Worm (Caenorhabditis elegans) whole organism, mixed stage, embryonic: ENCODE results near the gene mat-3.

Source experiments
- M03D4.4 ChIP-seq: sonication (generic microtip); optimal IDR thresholded peaks from 2 replicates; lab custom pipeline; 2017; ENCODE audit warnings: mild to moderate bottlenecking, missing genetic modification characterization, missing compliant biosample characterization
- bed-3 ChIP-seq: fragments of 200-800 bp; sonication (Bioruptor generic); optimal IDR thresholded peaks from 3 replicates; lab custom pipeline; 2018; ENCODE audit warnings: mild to moderate bottlenecking, missing genetic modification characterization, moderate library complexity, missing compliant biosample characterization
- blmp-1 ChIP-seq: fragments of 150-350 bp; optimal IDR thresholded peaks from 2 replicates; lab custom pipeline; 2014; ENCODE audit warnings: missing biosample characterization, missing genetic modification characterization
- ceh-43 ChIP-seq: fragments of 200-800 bp; sonication (Bioruptor generic); optimal IDR thresholded peaks from 2 replicates; lab custom pipeline; 2018; ENCODE audit warnings: mild to moderate bottlenecking, missing genetic modification characterization, moderate library complexity, missing compliant biosample characterization
- ceh-83 ChIP-seq: fragments of 200-800 bp; sonication (Bioruptor generic); optimal IDR thresholded peaks from 2 replicates; lab custom pipeline; 2018; ENCODE audit warnings: mild to moderate bottlenecking, missing genetic modification characterization, missing compliant biosample characterization
- ces-1 ChIP-seq: fragments of 150-350 bp; optimal IDR thresholded peaks from 2 replicates; lab custom pipeline; 2014; ENCODE audit warnings: missing biosample characterization, missing genetic modification reagents, missing genetic modification characterization
- cnd-1 ChIP-seq: fragments of 200-800 bp; sonication (Bioruptor generic); optimal IDR thresholded peaks from 2 replicates; lab custom pipeline; 2018; ENCODE audit warnings: mild to moderate bottlenecking, missing genetic modification characterization, missing compliant biosample characterization
- drap-1 ChIP-seq: fragments of 200-800 bp; sonication (Bioruptor generic); optimal IDR thresholded peaks from 3 replicates; lab custom pipeline; 2018; ENCODE audit warnings: mild to moderate bottlenecking, missing genetic modification characterization, missing compliant biosample characterization
- elt-1 ChIP-seq: sonication (generic microtip); optimal IDR thresholded peaks from 2 replicates; lab custom pipeline; 2017; ENCODE audit warnings: missing genetic modification characterization, mild to moderate bottlenecking, missing compliant biosample characterization, antibody characterized with exemption, moderate library complexity, borderline replicate concordance; ENCODE audit not compliant: insufficient read depth
- elt-3 ChIP-seq: fragments of 150-350 bp; optimal IDR thresholded peaks from 2 replicates; lab custom pipeline; 2014; ENCODE audit warnings: missing biosample characterization, missing genetic modification characterization
- flh-1 ChIP-seq: fragments of 200-800 bp; sonication (Bioruptor generic); optimal IDR thresholded peaks from 2 replicates; lab custom pipeline; 2018; ENCODE audit warnings: mild to moderate bottlenecking, missing genetic modification characterization, moderate library complexity, missing compliant biosample characterization
- ham-2 ChIP-seq: fragments of 200-800 bp; sonication (Bioruptor generic); optimal IDR thresholded peaks from 2 replicates; lab custom pipeline; 2018; ENCODE audit warnings: mild to moderate bottlenecking, missing genetic modification characterization, missing compliant biosample characterization
- hlh-1 ChIP-seq: fragments of 150-350 bp; optimal IDR thresholded peaks from 2 replicates; lab custom pipeline; 2014; ENCODE audit warnings: missing biosample characterization, missing genetic modification reagents, missing genetic modification characterization
- lin-13 ChIP-seq: fragments of 150-350 bp; optimal IDR thresholded peaks from 2 replicates; lab custom pipeline; 2014; ENCODE audit warnings: missing biosample characterization, missing genetic modification characterization
- lin-32 ChIP-seq: fragments of 200-800 bp; sonication (Bioruptor generic); optimal IDR thresholded peaks from 2 replicates; lab custom pipeline; 2018; ENCODE audit warnings: mild to moderate bottlenecking, missing genetic modification characterization, missing compliant biosample characterization
- mab-5 ChIP-seq: fragments of 150-350 bp; optimal IDR thresholded peaks from 2 replicates; lab custom pipeline; 2014; ENCODE audit warnings: missing biosample characterization, missing genetic modification characterization
- mep-1 ChIP-seq: fragments of 150-350 bp; optimal IDR thresholded peaks from 2 replicates; lab custom pipeline; 2017; ENCODE audit warnings: missing biosample characterization, missing genetic modification reagents, missing genetic modification characterization, inconsistent platforms
- mls-2 ChIP-seq: sonication (generic microtip); optimal IDR thresholded peaks from 2 replicates; lab custom pipeline; 2016; ENCODE audit warnings: mild to moderate bottlenecking, missing genetic modification characterization, moderate library complexity, missing compliant biosample characterization
- nhr-12 ChIP-seq: fragments of 150-350 bp; optimal IDR thresholded peaks from 2 replicates; lab custom pipeline; 2014; ENCODE audit warnings: missing biosample characterization, missing genetic modification characterization
- nhr-2 ChIP-seq: fragments of 150-350 bp; optimal IDR thresholded peaks from 2 replicates; lab custom pipeline; 2014; ENCODE audit warnings: missing biosample characterization, missing genetic modification characterization
- nhr-237 ChIP-seq: fragments of 150-350 bp; optimal IDR thresholded peaks from 2 replicates; lab custom pipeline; 2014; ENCODE audit warnings: missing biosample characterization, missing genetic modification characterization
- nhr-28 ChIP-seq: fragments of 150-350 bp; optimal IDR thresholded peaks from 2 replicates; lab custom pipeline; 2014; ENCODE audit warnings: missing biosample characterization, missing genetic modification characterization
- pha-4 ChIP-seq: fragments of 150-350 bp; optimal IDR thresholded peaks from 2 replicates; lab custom pipeline; 2018; ENCODE audit warnings: missing biosample characterization, missing genetic modification reagents, missing genetic modification characterization
- sptf-1 ChIP-seq: sonication (generic microtip); optimal IDR thresholded peaks from 2 replicates; lab custom pipeline; 2017; ENCODE audit warnings: mild to moderate bottlenecking, missing genetic modification characterization, moderate library complexity, missing compliant biosample characterization
- unc-120 ChIP-seq: sonication (generic microtip); optimal IDR thresholded peaks from 2 replicates; lab custom pipeline; 2017; ENCODE audit warnings: missing genetic modification characterization, missing compliant biosample characterization; ENCODE audit not compliant: poor library complexity, severe bottlenecking
- unc-39 ChIP-seq: fragments of 150-350 bp; optimal IDR thresholded peaks from 2 replicates; lab custom pipeline; 2014; ENCODE audit warnings: missing biosample characterization, missing genetic modification characterization
- zip-8 ChIP-seq: fragments of 150-350 bp; optimal IDR thresholded peaks from 2 replicates; lab custom pipeline; 2014; ENCODE audit warnings: missing biosample characterization, missing genetic modification characterization

The mat-3 gene

DNA sequence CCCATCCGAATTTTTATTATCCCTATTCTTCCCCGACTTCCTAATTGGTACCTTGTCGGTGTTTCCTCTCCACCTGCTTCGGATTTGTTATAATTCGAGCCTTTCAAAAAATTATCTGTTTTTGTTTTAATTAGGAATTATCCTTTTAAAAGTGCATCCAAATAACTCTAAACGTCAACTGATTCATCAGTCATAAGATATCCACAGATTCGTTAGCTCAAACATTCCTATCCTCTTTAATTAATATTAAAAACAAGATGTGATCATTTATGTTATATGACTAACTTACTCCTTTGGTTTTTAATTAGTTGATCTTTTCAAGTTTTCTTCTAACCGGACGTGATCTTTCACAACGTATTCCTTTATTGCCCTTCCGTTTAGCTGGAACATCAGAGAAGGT is 28.4 kb upstream of the mat-3 start:
- no peak for TF ChIP-seq nhr-237
- no peak for TF ChIP-seq bed-3 (GFP tag; lab: Kevin White, UChicago)
- no peak for TF ChIP-seq elt-1 (tag; lab: Kevin White, UChicago)
- TF ChIP-seq nhr-2 (tag; lab: Kevin White, UChicago): no peak
- no peak for TF ChIP-seq zip-8 (tag; lab: Kevin White, UChicago)
- TF ChIP-seq mls-2 (tag; lab: Kevin White, UChicago): no peak
- no peak for TF ChIP-seq unc-120
- no peak for TF ChIP-seq M03D4.4
- no peak for TF ChIP-seq nhr-12 (tag; lab: Kevin White, UChicago)
- no peak for TF ChIP-seq drap-1 (GFP tag; lab: Kevin White, UChicago)

- TF ChIP-seq nhr-2 (tag; lab: Kevin White, UChicago): no peak
- TF ChIP-seq ces-1 (GFP tag; lab: Kevin White, UChicago): peak; percentile 16
Observed at ce11 chrIII:455793-456192, 19.5 kb upstream of the mat-3 start.

ce11 chrIII:463711-464110 is 11.5 kb upstream of the mat-3 start, which contains the start of gene Y55B1BR.6:
Gene Y55B1BR.6, minus strand, starts transcription at chrIII:463811.
- TF ChIP-seq mep-1 (tag; lab: Kevin White, UChicago): no peak
- no peak for TF ChIP-seq drap-1 (GFP tag; lab: Kevin White, UChicago)
- TF ChIP-seq unc-39 (tag; lab: Kevin White, UChicago): no peak
- TF ChIP-seq pha-4 (tag; lab: Kevin White, UChicago): no peak
- TF ChIP-seq flh-1: no peak
- no peak for TF ChIP-seq blmp-1
- no peak for TF ChIP-seq lin-13 (tag; lab: Kevin White, UChicago)
- TF ChIP-seq bed-3 (GFP tag; lab: Kevin White, UChicago): no peak
- TF ChIP-seq unc-120: no peak
- no peak for TF ChIP-seq cnd-1 (tag; lab: Kevin White, UChicago)
- no peak for TF ChIP-seq ceh-43 (GFP tag; lab: Kevin White, UChicago)
- TF ChIP-seq nhr-28 (tag; lab: Kevin White, UChicago): no peak
- TF ChIP-seq nhr-12 (tag; lab: Kevin White, UChicago): no peak
- TF ChIP-seq hlh-1 (tag; lab: Kevin White, UChicago): no peak
- no peak for TF ChIP-seq ceh-83
- no peak for TF ChIP-seq zip-8 (tag; lab: Kevin White, UChicago)
- no peak for TF ChIP-seq nhr-2 (tag; lab: Kevin White, UChicago)

DNA sequence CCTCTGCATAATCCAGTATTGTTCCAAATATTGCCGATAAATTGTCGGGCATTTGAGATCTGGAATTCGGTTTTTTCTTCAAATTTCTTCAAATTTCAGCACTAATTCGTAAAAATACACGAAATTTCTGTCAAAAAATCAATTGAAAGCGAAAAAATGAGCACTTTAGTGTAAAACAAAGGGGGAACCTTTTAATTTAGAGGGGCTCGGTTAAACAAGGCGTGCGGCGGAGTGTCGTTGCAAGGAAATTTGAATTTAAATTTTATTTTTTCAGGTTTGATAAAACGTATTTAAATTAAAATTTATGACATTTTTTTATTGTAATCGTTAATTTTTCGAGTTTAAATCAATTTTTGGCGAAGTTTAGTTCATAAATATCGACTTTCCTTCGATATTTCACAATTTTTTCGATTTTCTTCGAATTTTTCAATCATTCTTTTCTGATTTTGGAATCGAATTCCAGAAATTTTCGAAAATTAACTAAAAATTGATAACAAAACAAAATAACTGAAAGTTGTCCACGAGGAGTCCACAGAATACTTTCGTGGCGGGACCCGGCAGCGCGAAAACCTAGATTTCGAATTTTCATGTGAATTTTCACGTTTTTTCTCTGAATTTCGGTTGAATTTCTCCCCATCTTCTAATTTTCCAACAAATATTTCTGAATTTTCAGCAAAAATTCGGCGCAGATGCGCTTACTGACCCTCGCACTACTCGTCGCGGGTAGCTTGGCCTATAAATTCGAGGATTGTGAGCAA is 3.4 kb upstream of the mat-3 start, which contains the start of the genes magu-1 and nemp-1:
magu-1 (minus strand) TSS at position 59 of the 758 bp plus-strand sequence.
nemp-1 (plus strand) TSS at position 674 of the 758 bp plus-strand sequence.
- no peak for TF ChIP-seq ceh-43 (GFP tag; lab: Kevin White, UChicago)
- no peak for TF ChIP-seq bed-3 (GFP tag; lab: Kevin White, UChicago)
- TF ChIP-seq ces-1 (GFP tag; lab: Kevin White, UChicago): peak; percentile 25

DNA sequence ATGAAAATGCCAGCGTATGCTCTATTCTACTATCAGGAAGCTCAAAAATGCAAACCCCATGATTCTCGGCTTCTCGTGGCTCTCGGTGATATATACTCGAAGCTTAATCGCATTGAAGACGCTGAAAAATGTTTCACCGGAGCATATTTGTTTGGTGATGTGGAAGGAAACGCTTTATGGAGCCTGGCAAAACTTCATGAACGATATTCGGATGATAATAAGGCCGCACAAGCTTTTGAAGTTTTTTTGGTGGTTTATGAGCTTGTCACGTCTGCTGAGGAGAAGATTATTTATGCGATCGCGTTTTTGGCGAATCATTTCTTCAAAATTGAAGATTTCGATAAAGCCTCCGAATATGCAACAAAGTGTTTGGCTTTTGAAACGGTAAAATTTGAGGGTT is 6.0 kb downstream of the mat-3 start:
- TF ChIP-seq sptf-1 (tag; lab: Kevin White, UChicago) (no peak), lin-13 (tag; lab: Kevin White, UChicago) (no peak), lin-32 (no peak), mep-1 (tag; lab: Kevin White, UChicago) (no peak), bed-3 (GFP tag; lab: Kevin White, UChicago) (no peak), elt-3 (no peak), ham-2 (no peak), elt-1 (tag; lab: Kevin White, UChicago) (no peak), cnd-1 (tag; lab: Kevin White, UChicago) (no peak), nhr-2 (tag; lab: Kevin White, UChicago) (no peak), unc-39 (tag; lab: Kevin White, UChicago) (no peak), blmp-1 (no peak)
- TF ChIP-seq, all 35 proteins: peak for 0

DNA sequence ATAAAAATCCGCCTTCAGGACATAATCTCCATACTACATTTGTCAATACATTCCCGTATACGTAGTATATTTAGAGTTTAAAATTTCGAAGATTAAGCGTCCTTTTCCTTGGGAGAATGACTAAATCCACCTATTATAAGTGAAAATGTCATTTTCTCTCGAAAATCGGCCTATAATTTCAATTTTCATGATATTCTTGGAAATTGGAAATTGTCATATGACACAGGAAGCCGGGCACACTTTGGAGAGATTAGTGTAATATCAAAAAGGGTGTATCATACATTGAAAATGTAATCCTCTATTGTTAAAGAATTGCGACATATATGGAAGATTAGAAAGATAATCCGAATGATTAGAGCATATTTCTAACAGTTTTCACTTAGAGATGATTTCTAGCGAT is 7.5 kb downstream of the mat-3 start:
- no peak for TF ChIP-seq mab-5
- TF ChIP-seq ceh-83: no peak
- no peak for TF ChIP-seq pha-4 (tag; lab: Kevin White, UChicago)
- TF ChIP-seq hlh-1 (tag; lab: Kevin White, UChicago): no peak
- no peak for TF ChIP-seq ham-2
